Worm (Caenorhabditis elegans) whole organism, L4/young adult: Measurements from ENCODE around the gene Y46E12BL.2.

Experiments used
- W03F9.2 ChIP-seq: fragments of 150-350 bp; optimal IDR thresholded peaks from 2 replicates; lab custom pipeline; 2014; ENCODE audit warnings: missing biosample characterization, missing genetic modification characterization
- dao-5 ChIP-seq: sonication (generic microtip); optimal IDR thresholded peaks from 2 replicates; lab custom pipeline; 2016; ENCODE audit warnings: missing genotype, missing genetic modification characterization, moderate library complexity, missing compliant biosample characterization
- him-1 ChIP-seq: sonication (generic microtip); optimal IDR thresholded peaks from 2 replicates; lab custom pipeline; 2016; ENCODE audit warnings: missing genotype, missing genetic modification reagents, missing genetic modification characterization, missing compliant biosample characterization

- TF ChIP-seq dao-5 = no peak
- TF ChIP-seq him-1 (tag; lab: Kevin White, UChicago) = no peak
- no peak for TF ChIP-seq W03F9.2 (tag; lab: Kevin White, UChicago)
Observed at ce11 chrII:15219033-15219432, 13.7 kb upstream of the Y46E12BL.2 start.
